Fruit fly (Drosophila melanogaster) whole organism, embryonic: ENCODE data around the gene rb.

Experiments used
- ATbp ChIP-seq: fragments of 200-800 bp; sonication (Bioruptor generic); optimal IDR thresholded peaks from 2 replicates; lab custom pipeline; 2017; ENCODE audit warnings: missing biosample characterization, mild to moderate bottlenecking, missing genetic modification characterization, missing genetic modification reagents
- Bteb2 ChIP-seq: fragments of 200-800 bp; sonication (Bioruptor generic); optimal IDR thresholded peaks from 2 replicates; lab custom pipeline; 2016; ENCODE audit warnings: missing biosample characterization, missing genetic modification characterization
- C15 ChIP-seq: fragments of 200-800 bp; sonication (Bioruptor generic); IDR thresholded peaks from 3 replicates; pipeline ENCODE4 v1.3.6; 2022; ENCODE audit warnings: missing biosample characterization, missing genetic modification characterization
- CG12299 ChIP-seq: fragments of 200-800 bp; sonication (Bioruptor generic); optimal IDR thresholded peaks from 2 replicates; lab custom pipeline; 2018; ENCODE audit warnings: missing biosample characterization, mild to moderate bottlenecking, missing genetic modification characterization
- CG12769 ChIP-seq: fragments of 200-800 bp; sonication (Bioruptor generic); optimal IDR thresholded peaks from 2 replicates; lab custom pipeline; 2019; ENCODE audit warnings: missing biosample characterization, mild to moderate bottlenecking, missing genetic modification characterization, moderate library complexity
- CG14050 ChIP-seq: fragments of 200-800 bp; sonication (Bioruptor generic); IDR thresholded peaks from 3 replicates; pipeline ENCODE4 v1.3.6; 2022; ENCODE audit warnings: missing biosample characterization, missing genetic modification characterization
- CG15073 ChIP-seq: fragments of 200-800 bp; sonication (Bioruptor generic); optimal IDR thresholded peaks from 2 replicates; lab custom pipeline; 2016; ENCODE audit warnings: missing biosample characterization, missing genetic modification characterization
- CG1529 ChIP-seq: fragments of 200-800 bp; sonication (Bioruptor generic); optimal IDR thresholded peaks from 3 replicates; lab custom pipeline; 2018; ENCODE audit warnings: missing biosample characterization, missing genetic modification characterization
- CG17186 ChIP-seq: fragments of 200-800 bp; sonication (Bioruptor generic); optimal IDR thresholded peaks from 3 replicates; lab custom pipeline; 2017; ENCODE audit warnings: missing biosample characterization, missing genetic modification reagents, missing genetic modification characterization
- CG1832 ChIP-seq: fragments of 200-800 bp; sonication (Bioruptor generic); optimal IDR thresholded peaks from 2 replicates; lab custom pipeline; 2017; ENCODE audit warnings: missing biosample characterization, mild to moderate bottlenecking, missing genetic modification characterization, inconsistent platforms
- CG2712 ChIP-seq: fragments of 200-800 bp; optimal IDR thresholded peaks from 3 replicates; lab custom pipeline; 2019; ENCODE audit warnings: missing biosample characterization, mild to moderate bottlenecking, missing genetic modification characterization, moderate library complexity
- CG31388 ChIP-seq: fragments of 200-800 bp; sonication (Bioruptor generic); optimal IDR thresholded peaks from 2 replicates; lab custom pipeline; 2016; ENCODE audit warnings: missing biosample characterization, missing genetic modification characterization
- CG31441 ChIP-seq: fragments of 200-800 bp; sonication (Bioruptor generic); IDR thresholded peaks from 2 replicates; pipeline ENCODE4 v1.3.6; 2022; ENCODE audit warnings: missing biosample characterization, missing genetic modification characterization
- CG34376 ChIP-seq: fragments of 200-800 bp; sonication (Bioruptor generic); optimal IDR thresholded peaks from 2 replicates; lab custom pipeline; 2018; ENCODE audit warnings: missing biosample characterization, mild to moderate bottlenecking, missing genetic modification characterization
- CG5953 ChIP-seq: fragments of 200-800 bp; sonication (Bioruptor generic); IDR thresholded peaks from 2 replicates; pipeline ENCODE4 v1.3.6; 2022; ENCODE audit warnings: missing biosample characterization, missing genetic modification characterization
- CG6175 ChIP-seq: fragments of 200-800 bp; sonication (Bioruptor generic); IDR thresholded peaks from 3 replicates; pipeline ENCODE4 v1.3.6; 2022; ENCODE audit warnings: missing biosample characterization, missing genetic modification characterization
- CG6654 ChIP-seq: fragments of 200-800 bp; sonication (Bioruptor generic); optimal IDR thresholded peaks from 2 replicates; lab custom pipeline; 2017; ENCODE audit warnings: missing biosample characterization, mild to moderate bottlenecking, missing genetic modification characterization
- CG7357 ChIP-seq: fragments of 200-800 bp; sonication (Bioruptor generic); IDR thresholded peaks from 3 replicates; pipeline ENCODE4 v1.3.6; 2022; ENCODE audit warnings: missing biosample characterization, missing genetic modification characterization
- CG7556 ChIP-seq: fragments of 200-800 bp; sonication (Bioruptor generic); optimal IDR thresholded peaks from 2 replicates; lab custom pipeline; 2017; ENCODE audit warnings: missing biosample characterization, mild to moderate bottlenecking, missing genetic modification characterization
- CG7963 ChIP-seq: fragments of 200-800 bp; sonication (Bioruptor generic); IDR thresholded peaks from 3 replicates; pipeline ENCODE4 v1.3.6; 2022; ENCODE audit warnings: missing biosample characterization, missing genetic modification characterization; ENCODE audit not compliant: partially characterized antibody
- CG8089 ChIP-seq: fragments of 200-800 bp; sonication (Bioruptor generic); optimal IDR thresholded peaks from 3 replicates; lab custom pipeline; 2016; ENCODE audit warnings: missing biosample characterization, missing genetic modification characterization
- CG9437 ChIP-seq: fragments of 200-800 bp; sonication (Bioruptor generic); optimal IDR thresholded peaks from 2 replicates; lab custom pipeline; 2018; ENCODE audit warnings: missing biosample characterization, mild to moderate bottlenecking, missing genetic modification characterization
- CG9932 ChIP-seq: fragments of 200-800 bp; sonication (Bioruptor generic); IDR thresholded peaks from 2 replicates; pipeline ENCODE4 v1.3.6; 2022; ENCODE audit warnings: missing biosample characterization, missing genetic modification characterization
- CrebB ChIP-seq: fragments of 200-800 bp; sonication (Bioruptor generic); optimal IDR thresholded peaks from 3 replicates; lab custom pipeline; 2018; ENCODE audit warnings: missing biosample characterization, mild to moderate bottlenecking, missing genetic modification characterization
- Dip3 ChIP-seq: fragments of 200-800 bp; sonication (Bioruptor generic); optimal IDR thresholded peaks from 3 replicates; lab custom pipeline; 2016; ENCODE audit warnings: missing biosample characterization, missing genetic modification characterization
- Dp ChIP-seq: fragments of 200-800 bp; sonication (Bioruptor generic); optimal IDR thresholded peaks from 2 replicates; lab custom pipeline; 2018; ENCODE audit warnings: missing biosample characterization, mild to moderate bottlenecking, missing genetic modification characterization, moderate library complexity
- E2f2 ChIP-seq: fragments of 200-800 bp; sonication (Bioruptor generic); IDR thresholded peaks from 2 replicates; pipeline ENCODE4 v1.3.6; 2022; ENCODE audit warnings: missing biosample characterization, missing genetic modification characterization
- Eip74EF ChIP-seq, 2 experiments: fragments of 200-800 bp in 1 of 2; fragments of >200 bp in 1 of 2; sonication (Bioruptor generic) in 1 of 2; optimal IDR thresholded peaks; 2 replicates each; lab custom pipeline; 2017 to 2019; ENCODE audit warnings: missing biosample characterization in 2 of 2, missing genetic modification characterization in 2 of 2, mild to moderate bottlenecking in 1 of 2, moderate library complexity in 1 of 2
- Fer3 ChIP-seq: fragments of 200-800 bp; sonication (Bioruptor generic); optimal IDR thresholded peaks from 2 replicates; lab custom pipeline; 2018; ENCODE audit warnings: missing biosample characterization, mild to moderate bottlenecking, missing genetic modification characterization, moderate library complexity
- Hand ChIP-seq: fragments of 200-800 bp; sonication (Bioruptor generic); optimal IDR thresholded peaks from 2 replicates; lab custom pipeline; 2017; ENCODE audit warnings: mild to moderate bottlenecking, missing biosample characterization, missing genetic modification reagents, missing genetic modification characterization
- Lpt ChIP-seq: fragments of >200 bp; optimal IDR thresholded peaks from 2 replicates; lab custom pipeline; 2018; ENCODE audit warnings: missing biosample characterization, missing genetic modification characterization
- Myb ChIP-seq: fragments of 200-800 bp; sonication (Bioruptor generic); optimal IDR thresholded peaks from 2 replicates; lab custom pipeline; 2016; ENCODE audit warnings: missing biosample characterization, missing genetic modification characterization
- NC2β ChIP-seq: fragments of 200-800 bp; sonication (Bioruptor generic); optimal IDR thresholded peaks from 2 replicates; lab custom pipeline; 2016; ENCODE audit warnings: missing biosample characterization, missing genetic modification characterization
- NK7.1 ChIP-seq: fragments of 200-800 bp; sonication (Bioruptor generic); optimal IDR thresholded peaks from 3 replicates; lab custom pipeline; 2016; ENCODE audit warnings: missing biosample characterization, missing genetic modification characterization
- PHDP ChIP-seq: fragments of 200-800 bp; sonication (Bioruptor generic); optimal IDR thresholded peaks from 3 replicates; lab custom pipeline; 2018; ENCODE audit warnings: missing biosample characterization, mild to moderate bottlenecking, missing genetic modification characterization, moderate library complexity
- Trl ChIP-seq, 3 experiments: fragments of >200 bp in 2 of 3; fragments of 200-800 bp in 1 of 3; sonication (Bioruptor generic) in 1 of 3; optimal IDR thresholded peaks; 2 replicates in 1 of 3; 3 replicates in 2 of 3; lab custom pipeline; 2016 to 2017; ENCODE audit warnings: missing biosample characterization in 1 of 3, missing genetic modification characterization in 1 of 3
- Vsx1 ChIP-seq: fragments of 200-800 bp; sonication (Bioruptor generic); optimal IDR thresholded peaks from 2 replicates; lab custom pipeline; 2017; ENCODE audit warnings: missing biosample characterization, mild to moderate bottlenecking, missing genetic modification characterization, missing genetic modification reagents
- caup ChIP-seq: fragments of 200-800 bp; sonication (Bioruptor generic); optimal IDR thresholded peaks from 3 replicates; lab custom pipeline; 2017; ENCODE audit warnings: missing biosample characterization, mild to moderate bottlenecking, missing genetic modification characterization, moderate library complexity; ENCODE audit not compliant: severe bottlenecking
- corto ChIP-seq: fragments of 200-800 bp; sonication (Bioruptor generic); optimal IDR thresholded peaks from 2 replicates; lab custom pipeline; 2016; ENCODE audit warnings: missing biosample characterization, mild to moderate bottlenecking, missing genetic modification characterization, moderate library complexity
- en ChIP-seq: fragments of 200-800 bp; sonication (Bioruptor generic); optimal IDR thresholded peaks from 2 replicates; lab custom pipeline; 2016; ENCODE audit warnings: missing biosample characterization, missing genetic modification characterization
- fd102C ChIP-seq: fragments of 200-800 bp; sonication (Bioruptor generic); optimal IDR thresholded peaks from 2 replicates; lab custom pipeline; 2018; ENCODE audit warnings: missing biosample characterization, mild to moderate bottlenecking, missing genetic modification characterization, moderate library complexity
- fd64A ChIP-seq: fragments of 200-800 bp; sonication (Bioruptor generic); optimal IDR thresholded peaks from 3 replicates; lab custom pipeline; 2018; ENCODE audit warnings: missing biosample characterization, mild to moderate bottlenecking, missing genetic modification characterization
- gfzf ChIP-seq: fragments of 200-800 bp; sonication (Bioruptor generic); optimal IDR thresholded peaks from 2 replicates; lab custom pipeline; 2016; ENCODE audit warnings: missing biosample characterization, mild to moderate bottlenecking, missing genetic modification characterization, moderate library complexity
- klu ChIP-seq: fragments of 200-800 bp; sonication (Bioruptor generic); IDR thresholded peaks from 2 replicates; pipeline ENCODE4 v1.3.6; 2022; ENCODE audit warnings: missing biosample characterization, missing genetic modification characterization
- kni ChIP-seq: fragments of 200-800 bp; sonication (Bioruptor generic); optimal IDR thresholded peaks from 3 replicates; lab custom pipeline; 2017; ENCODE audit warnings: mild to moderate bottlenecking, missing biosample characterization, missing genetic modification reagents, missing genetic modification characterization
- pan ChIP-seq, 4 experiments: fragments of >200 bp in 3 of 4; fragments of 200-800 bp in 1 of 4; sonication (Bioruptor generic) in 1 of 4; optimal IDR thresholded peaks in 3 of 4; IDR thresholded peaks in 1 of 4; 2 replicates each; pipeline versions ENCODE4 v1.3.6 to Lab custom; 2017 to 2022; ENCODE audit warnings: missing biosample characterization in 2 of 4, missing genetic modification characterization in 2 of 4, mixed read lengths in 1 of 4
- schlank ChIP-seq: fragments of 200-800 bp; sonication (Bioruptor generic); optimal IDR thresholded peaks from 2 replicates; lab custom pipeline; 2018; ENCODE audit warnings: missing biosample characterization, mild to moderate bottlenecking, missing genetic modification characterization
- scrt ChIP-seq: fragments of 200-800 bp; sonication (Bioruptor generic); optimal IDR thresholded peaks from 2 replicates; lab custom pipeline; 2018; ENCODE audit warnings: missing biosample characterization, mild to moderate bottlenecking, missing genetic modification characterization, moderate library complexity
- stwl ChIP-seq: fragments of 200-800 bp; sonication (Bioruptor generic); optimal IDR thresholded peaks from 3 replicates; lab custom pipeline; 2018; ENCODE audit warnings: missing biosample characterization, mild to moderate bottlenecking, missing genetic modification characterization, moderate library complexity

rb gene

dm6 chrX:4540430-4540932 lies at the start of gene rb, which contains the start of gene CHOp24 (continued):
- TF ChIP-seq CG9437 (GFP tag; lab: Kevin White, UChicago) (no peak), en (GFP tag; lab: Kevin White, UChicago) (no peak), CG12299 (no peak), CG14050 (GFP tag; lab: Robert Waterston, UW) (no peak), schlank (tag; lab: Kevin White, UChicago) (no peak), Trl (optimal IDR thresholded peaks at IDR 0.05; lab: Kevin White, UChicago) (no peak), Trl (GFP tag; optimal IDR thresholded peaks at IDR 0.05; lab: Kevin White, UChicago) (peak; percentile 47), CG9932 (GFP tag; lab: Robert Waterston, UW) (peak; percentile 52), ATbp (no peak), Lpt (GFP tag; lab: Kevin White, UChicago) (no peak), NC2β (GFP tag; lab: Kevin White, UChicago) (no peak), CG6175 (GFP tag; lab: Robert Waterston, UW) (no peak), CG7963 (GFP tag; lab: Robert Waterston, UW) (peak; percentile 95), caup (GFP tag; lab: Kevin White, UChicago) (no peak), PHDP (tag; lab: Kevin White, UChicago) (no peak), stwl (tag; lab: Kevin White, UChicago) (peak; percentile 64), Fer3 (tag; lab: Kevin White, UChicago) (no peak), CG17186 (GFP tag; lab: Kevin White, UChicago) (peak; percentile 86), fd102C (GFP tag; lab: Kevin White, UChicago) (no peak), kni (GFP tag; lab: Kevin White, UChicago) (no peak), CG7556 (GFP tag; lab: Kevin White, UChicago) (no peak), C15 (no peak), CG1529 (GFP tag; lab: Kevin White, UChicago) (no peak), CG6654 (GFP tag; lab: Kevin White, UChicago) (no peak), Dip3 (no peak), CG7357 (GFP tag; lab: Robert Waterston, UW) (no peak), pan (optimal IDR thresholded peaks at IDR 0.05; lab: Kevin White, UChicago) (no peak), pan (GFP tag; optimal IDR thresholded peaks at IDR 0.05 in 1 of 2, IDR thresholded peaks at IDR 0.05 in 1 of 2) (no peak), CG5953 (GFP tag; lab: Robert Waterston, UW) (no peak), Dp (GFP tag; lab: Kevin White, UChicago) (peak; percentile 24), corto (GFP tag; lab: Kevin White, UChicago) (no peak), klu (no peak), gfzf (GFP tag; lab: Kevin White, UChicago) (peak; percentile 50), CG8089 (GFP tag; lab: Kevin White, UChicago) (no peak), CG31388 (GFP tag; lab: Kevin White, UChicago) (no peak), Vsx1 (GFP tag; lab: Kevin White, UChicago) (no peak), CG15073 (no peak), fd64A (GFP tag; lab: Kevin White, UChicago) (no peak), CG2712 (no peak), CG34376 (GFP tag; lab: Kevin White, UChicago) (no peak), CrebB (tag; lab: Kevin White, UChicago) (no peak), Bteb2 (GFP tag; lab: Kevin White, UChicago) (no peak), Hand (GFP tag; lab: Kevin White, UChicago) (no peak), CG1832 (GFP tag; lab: Kevin White, UChicago) (no peak), NK7.1 (no peak), Myb (peak; percentile 68), Eip74EF (GFP tag; optimal IDR thresholded peaks at IDR 0.05; lab: Kevin White, UChicago) (no peak), CG31441 (GFP tag; lab: Robert Waterston, UW) (no peak), scrt (GFP tag; lab: Kevin White, UChicago) (no peak), CG12769 (tag; lab: Kevin White, UChicago) (no peak), E2f2 (GFP tag; lab: Robert Waterston, UW) (peak; percentile 18; the same call in 1 of the 2 replicates)
